Worm (Caenorhabditis elegans) whole organism, early embryonic: Measurements from ENCODE around the gene mif-1.
A peak's percentile ranks its signal among the peaks of the same experiment; 100 is the strongest.

Experiments used
- B0310.2 ChIP-seq: sonication (generic microtip); optimal IDR thresholded peaks from 2 replicates; lab custom pipeline; 2016; ENCODE audit warnings: mild to moderate bottlenecking, missing genetic modification characterization, missing compliant biosample characterization
- F13C5.2 ChIP-seq: sonication (generic microtip); optimal IDR thresholded peaks from 2 replicates; lab custom pipeline; 2017; ENCODE audit warnings: mild to moderate bottlenecking, missing genetic modification characterization, inconsistent platforms, missing compliant biosample characterization
- aly-1 ChIP-seq: sonication (generic microtip); optimal IDR thresholded peaks from 2 replicates; lab custom pipeline; 2016; ENCODE audit warnings: missing genetic modification characterization, missing compliant biosample characterization
- ama-1 ChIP-seq: fragments of 150-350 bp; optimal IDR thresholded peaks from 2 replicates; lab custom pipeline; 2014
- ceh-13 ChIP-seq: fragments of 200-800 bp; sonication (Bioruptor generic); optimal IDR thresholded peaks from 2 replicates; lab custom pipeline; 2018; ENCODE audit warnings: mild to moderate bottlenecking, missing genetic modification characterization, missing compliant biosample characterization
- ceh-36 ChIP-seq: sonication (generic microtip); optimal IDR thresholded peaks from 2 replicates; lab custom pipeline; 2016; ENCODE audit warnings: missing genetic modification characterization, inconsistent platforms, missing compliant biosample characterization
- ets-7 ChIP-seq: sonication (generic microtip); optimal IDR thresholded peaks from 2 replicates; lab custom pipeline; 2016; ENCODE audit warnings: missing genotype, missing genetic modification characterization, missing compliant biosample characterization
- flt-1 ChIP-seq: fragments of 200-800 bp; sonication (Bioruptor generic); IDR thresholded peaks from 2 replicates; pipeline ENCODE4 v1.3.6; 2022; ENCODE audit warnings: missing genetic modification characterization, missing compliant biosample characterization
- hmbx-1 ChIP-seq: sonication (generic microtip); optimal IDR thresholded peaks from 2 replicates; lab custom pipeline; 2016; ENCODE audit warnings: mild to moderate bottlenecking, missing genetic modification characterization, missing compliant biosample characterization
- hmg-4 ChIP-seq: fragments of 200-800 bp; sonication (Bioruptor generic); optimal IDR thresholded peaks from 2 replicates; lab custom pipeline; 2018; ENCODE audit warnings: mild to moderate bottlenecking, missing genetic modification characterization, missing compliant biosample characterization
- hnd-1 ChIP-seq: sonication (generic microtip); optimal IDR thresholded peaks from 2 replicates; lab custom pipeline; 2016; ENCODE audit warnings: missing genetic modification characterization, missing compliant biosample characterization
- pes-1 ChIP-seq: fragments of 200-800 bp; sonication (Bioruptor generic); IDR thresholded peaks from 2 replicates; pipeline ENCODE4 v1.3.6; 2022; ENCODE audit warnings: missing genetic modification reagents, missing genetic modification characterization, missing compliant biosample characterization
- scrt-1 ChIP-seq: fragments of 200-800 bp; sonication (Bioruptor generic); IDR thresholded peaks from 2 replicates; pipeline ENCODE4 v1.3.6; 2022; ENCODE audit warnings: missing genetic modification characterization, missing compliant biosample characterization
- sea-1 ChIP-seq: fragments of 200-800 bp; sonication (Bioruptor generic); conservative IDR thresholded peaks from 2 replicates; pipeline ENCODE4 v1.3.6; 2022; ENCODE audit warnings: missing genetic modification characterization, missing compliant biosample characterization
- tbx-11 ChIP-seq: fragments of 200-800 bp; sonication (Bioruptor generic); IDR thresholded peaks from 2 replicates; pipeline ENCODE4 v1.3.6; 2022; ENCODE audit warnings: missing genetic modification characterization, missing compliant biosample characterization
- tbx-37 ChIP-seq: fragments of 200-800 bp; sonication (Bioruptor generic); conservative IDR thresholded peaks from 2 replicates; pipeline ENCODE4 v1.3.6; 2022; ENCODE audit warnings: missing genetic modification reagents, missing genetic modification characterization, missing compliant biosample characterization
- tra-4 ChIP-seq: sonication (generic microtip); optimal IDR thresholded peaks from 2 replicates; lab custom pipeline; 2017; ENCODE audit warnings: missing genetic modification characterization, missing compliant biosample characterization

Gene mif-1

DNA sequence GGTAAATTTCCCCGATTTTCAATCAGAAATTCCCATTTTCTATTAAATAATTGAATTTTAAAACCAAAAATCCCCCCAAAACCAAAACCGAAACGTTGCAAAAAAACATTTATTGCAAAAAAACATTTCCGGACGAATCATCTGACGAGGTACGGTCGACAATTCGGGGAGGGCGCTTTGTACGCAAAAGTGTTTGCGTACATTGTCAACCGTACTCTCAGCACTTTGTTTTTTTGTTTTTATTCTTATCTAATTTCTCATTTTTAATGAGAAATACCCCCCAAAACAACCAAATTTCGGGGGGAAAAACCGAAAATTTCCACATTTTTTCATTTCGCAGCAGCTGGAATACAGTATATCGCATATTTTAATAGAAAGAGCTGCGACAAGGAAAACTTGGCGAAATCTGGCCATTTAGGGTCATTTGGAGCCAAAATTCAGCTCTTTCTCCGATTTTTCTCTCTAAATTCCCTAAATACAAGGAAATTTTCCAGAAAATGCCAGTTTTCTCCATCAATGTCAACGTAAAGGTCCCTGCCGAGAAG is at the start of gene mif-1:
Gene mif-1 (plus strand): TSS at position 495 of the 545 bp plus-strand sequence.
- no peak for TF ChIP-seq hnd-1 (tag; lab: Kevin White, UChicago)
- 0 out of 2 replicates have a peak, but pooled peaks have one; percentile 8 for TF ChIP-seq tbx-37 (GFP tag; lab: Robert Waterston, UW)

DNA sequence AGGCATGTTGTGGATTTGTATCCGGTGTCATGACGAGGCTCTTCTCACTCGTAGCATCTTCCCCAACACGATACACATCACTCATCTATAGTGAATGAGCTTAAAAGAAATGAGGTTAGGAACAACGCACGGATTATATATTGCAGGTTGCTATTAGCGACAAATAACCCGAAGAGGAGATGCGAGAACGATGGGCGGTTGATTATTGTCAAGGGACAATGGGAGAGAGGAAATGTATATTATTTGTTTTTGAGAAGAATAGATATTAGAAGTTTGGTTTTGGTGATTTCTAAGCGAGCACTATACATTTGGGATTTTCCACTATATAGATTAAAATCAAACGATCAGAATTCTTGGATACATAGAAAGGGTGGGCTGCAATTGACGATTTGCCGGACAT is 41.3 kb upstream of the mif-1 start, which contains the start of gene C18D11.7:
Gene C18D11.7 (minus strand): TSS at position 101 of the 400 bp plus-strand sequence.
- TF ChIP-seq ets-7 (tag; lab: Kevin White, UChicago) (no peak), ama-1 (no peak), sea-1 (GFP tag; lab: Robert Waterston, UW) (no peak), pes-1 (GFP tag; lab: Robert Waterston, UW) (no peak), hmbx-1 (tag; lab: Kevin White, UChicago) (no peak), ceh-13 (no peak), tra-4 (tag; lab: Kevin White, UChicago) (no peak), F13C5.2 (no peak), scrt-1 (GFP tag; lab: Robert Waterston, UW) (no peak), ceh-36 (tag; lab: Kevin White, UChicago) (no peak)

- TF ChIP-seq sea-1 (GFP tag; lab: Robert Waterston, UW) = no peak
- TF ChIP-seq ama-1 = no peak
- no peak for TF ChIP-seq flt-1 (GFP tag; lab: Robert Waterston, UW)
- no peak for TF ChIP-seq ets-7 (tag; lab: Kevin White, UChicago)
- TF ChIP-seq B0310.2 (tag; lab: Kevin White, UChicago) = no peak
- TF ChIP-seq hnd-1 (tag; lab: Kevin White, UChicago) = no peak
- TF ChIP-seq F13C5.2 = no peak
- no peak for TF ChIP-seq hmbx-1 (tag; lab: Kevin White, UChicago)
- no peak for TF ChIP-seq tbx-11
- no peak for TF ChIP-seq ceh-13
- TF ChIP-seq aly-1 (tag; lab: Kevin White, UChicago) = no peak
- TF ChIP-seq hmg-4 (GFP tag; lab: Kevin White, UChicago) = no peak
- TF ChIP-seq tra-4 (tag; lab: Kevin White, UChicago) = no peak
Observed at ce11 chrIII:11807418-11807817, 40.5 kb upstream of the mif-1 start, which contains the start of gene C18D11.10. TSS of gene C18D11.10 (plus strand) at chrIII:11807718.

ce11 chrIII:11808818-11809217 is 39.1 kb upstream of the mif-1 start, which contains the start of gene C18D11.9:
TSS of gene C18D11.9 (plus strand) at chrIII:11809118.
- no peak for TF ChIP-seq F13C5.2
- no peak for TF ChIP-seq aly-1 (tag; lab: Kevin White, UChicago)
- no peak for TF ChIP-seq hnd-1 (tag; lab: Kevin White, UChicago)
- no peak for TF ChIP-seq scrt-1 (GFP tag; lab: Robert Waterston, UW)
- TF ChIP-seq tbx-11 = no peak
- TF ChIP-seq pes-1 (GFP tag; lab: Robert Waterston, UW) = no peak
- TF ChIP-seq ama-1 = no peak
- TF ChIP-seq sea-1 (GFP tag; lab: Robert Waterston, UW) = no peak
- no peak for TF ChIP-seq tra-4 (tag; lab: Kevin White, UChicago)
- no peak for TF ChIP-seq hmg-4 (GFP tag; lab: Kevin White, UChicago)
- TF ChIP-seq ceh-36 (tag; lab: Kevin White, UChicago) = no peak
- no peak for TF ChIP-seq flt-1 (GFP tag; lab: Robert Waterston, UW)
- no peak for TF ChIP-seq hmbx-1 (tag; lab: Kevin White, UChicago)

ce11 chrIII:11810447-11810846 is 37.5 kb upstream of the mif-1 start, which contains the start of gene C18D11.6:
TSS of gene C18D11.6 (plus strand) at chrIII:11810556.
- TF ChIP-seq sea-1 (GFP tag; lab: Robert Waterston, UW) (no peak), ama-1 (no peak), pes-1 (GFP tag; lab: Robert Waterston, UW) (no peak), tbx-11 (no peak), B0310.2 (tag; lab: Kevin White, UChicago) (no peak), scrt-1 (GFP tag; lab: Robert Waterston, UW) (no peak), hnd-1 (tag; lab: Kevin White, UChicago) (no peak), hmbx-1 (tag; lab: Kevin White, UChicago) (no peak), ceh-36 (tag; lab: Kevin White, UChicago) (no peak), F13C5.2 (no peak), ets-7 (tag; lab: Kevin White, UChicago) (no peak), hmg-4 (GFP tag; lab: Kevin White, UChicago) (no peak), tbx-37 (GFP tag; lab: Robert Waterston, UW) (no peak)

ce11 chrIII:11811839-11812238 is 36.1 kb upstream of the mif-1 start:
- TF ChIP-seq ets-7 (tag; lab: Kevin White, UChicago) (no peak), tbx-37 (GFP tag; lab: Robert Waterston, UW) (no peak), tbx-11 (no peak), B0310.2 (tag; lab: Kevin White, UChicago) (no peak)

DNA sequence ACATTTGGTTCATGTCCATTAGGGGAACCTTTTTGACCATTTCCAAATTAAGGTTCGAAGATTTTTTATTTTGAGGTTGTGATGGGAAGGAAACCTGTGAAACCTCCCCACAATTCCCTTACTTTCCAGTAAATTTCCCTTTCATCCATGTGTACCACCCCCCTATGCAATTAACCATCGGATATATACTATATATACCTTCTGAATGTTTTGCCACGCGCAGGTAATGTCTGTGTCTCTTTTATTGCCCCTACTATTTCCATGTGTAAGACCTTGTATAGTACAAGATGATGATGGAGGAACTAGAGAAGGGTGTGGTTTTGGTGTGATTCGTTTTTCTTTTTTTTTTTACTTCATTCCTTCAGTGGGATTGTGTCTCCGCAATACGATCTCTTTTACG is 33.3 kb upstream of the mif-1 start:
- no peak for TF ChIP-seq hnd-1 (tag; lab: Kevin White, UChicago)
- TF ChIP-seq pes-1 (GFP tag; lab: Robert Waterston, UW) = no peak
- no peak for TF ChIP-seq tbx-37 (GFP tag; lab: Robert Waterston, UW)
- no peak for TF ChIP-seq ceh-13
- no peak for TF ChIP-seq flt-1 (GFP tag; lab: Robert Waterston, UW)
- TF ChIP-seq tra-4 (tag; lab: Kevin White, UChicago) = no peak
- TF ChIP-seq sea-1 (GFP tag; lab: Robert Waterston, UW) = no peak

DNA sequence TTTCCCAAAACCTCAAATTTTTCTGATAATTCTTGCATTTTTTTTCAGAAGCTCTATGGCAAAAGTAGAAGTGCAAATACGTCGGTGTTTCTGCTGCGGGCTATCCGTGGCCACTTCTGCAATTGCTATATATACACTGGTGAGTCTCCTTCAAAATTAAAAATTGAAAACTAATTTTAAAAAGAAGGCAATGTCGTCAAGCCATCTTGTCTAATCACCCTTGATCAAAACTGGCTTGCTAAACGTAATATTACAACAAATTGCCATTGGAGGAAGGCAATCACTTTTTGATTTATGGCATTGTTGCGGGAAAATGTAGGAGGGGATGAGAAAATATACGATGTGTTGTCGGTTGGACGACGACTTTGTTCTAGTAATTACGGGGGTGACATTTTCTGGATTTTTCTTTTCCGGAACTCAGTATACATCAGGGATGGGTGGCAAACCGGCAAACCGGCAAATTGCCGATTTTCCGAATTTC is 31.4 kb upstream of the mif-1 start, which contains the start of gene C18D11.1:
Gene C18D11.1 (plus strand): TSS at position 51 of the 481 bp plus-strand sequence.
- TF ChIP-seq B0310.2 (tag; lab: Kevin White, UChicago) = no peak
- no peak for TF ChIP-seq tbx-11
- TF ChIP-seq ets-7 (tag; lab: Kevin White, UChicago) = no peak
- no peak for TF ChIP-seq pes-1 (GFP tag; lab: Robert Waterston, UW)
- TF ChIP-seq ceh-36 (tag; lab: Kevin White, UChicago) = no peak
- no peak for TF ChIP-seq scrt-1 (GFP tag; lab: Robert Waterston, UW)
- TF ChIP-seq sea-1 (GFP tag; lab: Robert Waterston, UW) = no peak
- no peak for TF ChIP-seq hnd-1 (tag; lab: Kevin White, UChicago)
- no peak for TF ChIP-seq ama-1
- no peak for TF ChIP-seq F13C5.2
- no peak for TF ChIP-seq flt-1 (GFP tag; lab: Robert Waterston, UW)
- no peak for TF ChIP-seq ceh-13
